Worm (Caenorhabditis elegans) whole organism, late embryonic: ENCODE measurements around the gene txdc-9.
A peak's percentile ranks its signal among the peaks of the same experiment; 100 is the strongest.

Experiments used
- C08G9.2 ChIP-seq: sonication (generic microtip); optimal IDR thresholded peaks from 2 replicates; lab custom pipeline; 2016; ENCODE audit warnings: mild to moderate bottlenecking, missing genetic modification characterization, moderate library complexity, missing compliant biosample characterization
- che-1 ChIP-seq: sonication (generic microtip); optimal IDR thresholded peaks from 2 replicates; lab custom pipeline; 2016; ENCODE audit warnings: mild to moderate bottlenecking, missing genetic modification characterization, missing compliant biosample characterization
- gmeb-2 ChIP-seq: sonication (generic microtip); optimal IDR thresholded peaks from 2 replicates; lab custom pipeline; 2016; ENCODE audit warnings: missing genetic modification characterization, inconsistent platforms, missing compliant biosample characterization
- lim-6 ChIP-seq: sonication (generic microtip); optimal IDR thresholded peaks from 2 replicates; lab custom pipeline; 2016; ENCODE audit warnings: missing genetic modification characterization, missing compliant biosample characterization
- tbx-2 ChIP-seq: sonication (generic microtip); optimal IDR thresholded peaks from 2 replicates; lab custom pipeline; 2016; ENCODE audit warnings: missing genetic modification characterization, missing compliant biosample characterization
- unc-55 ChIP-seq: sonication (generic microtip); optimal IDR thresholded peaks from 2 replicates; lab custom pipeline; 2017; ENCODE audit warnings: missing biosample characterization, missing genetic modification reagents, missing genetic modification characterization

DNA sequence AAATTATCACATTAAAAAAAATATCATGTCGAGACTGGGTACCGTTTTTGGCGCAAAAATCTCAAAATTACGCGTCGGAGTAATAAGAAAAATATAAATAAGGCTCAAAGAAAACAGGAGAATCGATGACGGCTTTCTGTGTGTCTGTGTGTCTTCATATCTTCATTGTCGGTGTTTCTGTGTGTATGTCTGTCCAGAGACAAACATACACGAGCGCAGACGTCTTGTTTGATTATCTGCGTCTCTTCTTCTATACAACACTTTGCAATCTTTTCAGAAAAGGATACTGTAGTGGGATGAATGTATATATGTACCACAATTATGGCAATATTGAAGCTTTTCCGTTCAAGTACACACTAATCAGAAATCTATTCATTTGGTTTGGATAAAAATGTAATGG lies 12.4 kb downstream of the txdc-9 start, which contains the start of gene C05D11.13:
- TF ChIP-seq unc-55 = peak; percentile 41
- TF ChIP-seq lim-6 = no peak
- TF ChIP-seq che-1 (tag; lab: Kevin White, UChicago) = no peak
- no peak for TF ChIP-seq C08G9.2 (tag; lab: Kevin White, UChicago)
- TF ChIP-seq tbx-2 = peak; percentile 16
- no peak for TF ChIP-seq gmeb-2 (tag; lab: Kevin White, UChicago)
